Fruit fly (Drosophila melanogaster) whole organism, embryonic: ENCODE data around the gene asun.

Experiments
- Atf6 ChIP-seq: fragments of 200-800 bp; sonication (Bioruptor generic); IDR thresholded peaks from 2 replicates; pipeline ENCODE4 v1.3.6; 2022; ENCODE audit warnings: missing biosample characterization, missing genetic modification characterization
- Awh ChIP-seq: fragments of 200-800 bp; sonication (Bioruptor generic); IDR thresholded peaks from 2 replicates; pipeline ENCODE4, ENCODE4 v1.3.6; 2022; ENCODE audit warnings: missing biosample characterization, missing genetic modification characterization
- CG1024 ChIP-seq: fragments of 200-800 bp; sonication (Bioruptor generic); IDR thresholded peaks from 2 replicates; pipeline ENCODE4 v1.3.6; 2022; ENCODE audit warnings: missing biosample characterization, missing genetic modification characterization
- CG10366 ChIP-seq: fragments of 200-800 bp; sonication (Bioruptor generic); IDR thresholded peaks from 2 replicates; pipeline ENCODE4 v1.3.6; 2022; ENCODE audit warnings: missing biosample characterization, missing genetic modification characterization
- CG10462 ChIP-seq: fragments of 200-800 bp; sonication (Bioruptor generic); optimal IDR thresholded peaks from 2 replicates; lab custom pipeline; 2016; ENCODE audit warnings: missing biosample characterization, missing genetic modification characterization
- CG12659 ChIP-seq: fragments of 200-800 bp; sonication (Bioruptor generic); optimal IDR thresholded peaks from 3 replicates; lab custom pipeline; 2017; ENCODE audit warnings: mild to moderate bottlenecking, missing biosample characterization, missing genetic modification reagents, missing genetic modification characterization
- CG14050 ChIP-seq: fragments of 200-800 bp; sonication (Bioruptor generic); IDR thresholded peaks from 3 replicates; pipeline ENCODE4 v1.3.6; 2022; ENCODE audit warnings: missing biosample characterization, missing genetic modification characterization
- CG14965 ChIP-seq: fragments of 200-800 bp; sonication (Bioruptor generic); optimal IDR thresholded peaks from 2 replicates; lab custom pipeline; 2016; ENCODE audit warnings: missing biosample characterization, missing genetic modification characterization, borderline replicate concordance
- CG15514 ChIP-seq: fragments of 200-800 bp; sonication (Bioruptor generic); optimal IDR thresholded peaks from 3 replicates; lab custom pipeline; 2017; ENCODE audit warnings: missing biosample characterization, missing genetic modification characterization, mild to moderate bottlenecking, moderate library complexity, missing genetic modification reagents
- CG18599 ChIP-seq: fragments of 200-800 bp; sonication (Bioruptor generic); optimal IDR thresholded peaks from 3 replicates; lab custom pipeline; 2017; ENCODE audit warnings: missing biosample characterization, missing genetic modification characterization, mild to moderate bottlenecking, moderate library complexity, missing genetic modification reagents
- CG32767 ChIP-seq: fragments of 200-800 bp; sonication (Bioruptor generic); IDR thresholded peaks from 2 replicates; pipeline ENCODE4 v1.3.6; 2022; ENCODE audit warnings: missing biosample characterization, missing genetic modification characterization
- CG3726 ChIP-seq: fragments of 200-800 bp; sonication (Bioruptor generic); IDR thresholded peaks from 3 replicates; pipeline ENCODE4, ENCODE4 v1.3.6; 2022; ENCODE audit warnings: missing biosample characterization, missing genetic modification characterization
- CG4282 ChIP-seq: fragments of 200-800 bp; sonication (Bioruptor generic); optimal IDR thresholded peaks from 2 replicates; lab custom pipeline; 2016; ENCODE audit warnings: missing biosample characterization, missing genetic modification characterization
- CG43689 ChIP-seq: fragments of 200-800 bp; sonication (Bioruptor generic); IDR thresholded peaks from 2 replicates; pipeline ENCODE4 v1.3.6; 2022; ENCODE audit warnings: missing biosample characterization, missing genetic modification characterization
- CG4730 ChIP-seq: fragments of 200-800 bp; sonication (Bioruptor generic); IDR thresholded peaks from 2 replicates; pipeline ENCODE4 v1.3.6; 2022; ENCODE audit warnings: missing biosample characterization, missing genetic modification characterization
- CG7928 ChIP-seq: fragments of 200-800 bp; sonication (Bioruptor generic); optimal IDR thresholded peaks from 2 replicates; lab custom pipeline; 2017; ENCODE audit warnings: missing biosample characterization, mild to moderate bottlenecking, missing genetic modification characterization
- CG7963 ChIP-seq: fragments of 200-800 bp; sonication (Bioruptor generic); IDR thresholded peaks from 3 replicates; pipeline ENCODE4 v1.3.6; 2022; ENCODE audit warnings: missing biosample characterization, missing genetic modification characterization; ENCODE audit not compliant: partially characterized antibody
- CG8359 ChIP-seq: fragments of 200-800 bp; sonication (Bioruptor generic); optimal IDR thresholded peaks from 2 replicates; lab custom pipeline; 2017; ENCODE audit warnings: missing biosample characterization, mild to moderate bottlenecking, missing genetic modification characterization, borderline replicate concordance
- CHES-1-like ChIP-seq: fragments of 200-800 bp; sonication (Bioruptor generic); optimal IDR thresholded peaks from 2 replicates; lab custom pipeline; 2016; ENCODE audit warnings: missing biosample characterization, missing genetic modification characterization
- CkIIα-i1 ChIP-seq: fragments of 200-800 bp; sonication (Bioruptor generic); IDR thresholded peaks from 2 replicates; pipeline ENCODE4 v1.3.6; 2022; ENCODE audit warnings: missing biosample characterization, missing genetic modification characterization
- CoRest ChIP-seq: fragments of 200-800 bp; sonication (Bioruptor generic); optimal IDR thresholded peaks from 3 replicates; lab custom pipeline; 2018; ENCODE audit warnings: missing biosample characterization, mild to moderate bottlenecking, missing genetic modification characterization, moderate library complexity
- Dad ChIP-seq: fragments of 200-800 bp; sonication (Bioruptor generic); optimal IDR thresholded peaks from 3 replicates; lab custom pipeline; 2016; ENCODE audit warnings: missing biosample characterization, missing genetic modification characterization
- Doc2 ChIP-seq: fragments of 200-800 bp; sonication (Bioruptor generic); IDR thresholded peaks from 2 replicates; pipeline ENCODE4 v1.3.6; 2022; ENCODE audit warnings: missing biosample characterization, missing genetic modification characterization
- Fer3 ChIP-seq: fragments of 200-800 bp; sonication (Bioruptor generic); optimal IDR thresholded peaks from 2 replicates; lab custom pipeline; 2018; ENCODE audit warnings: missing biosample characterization, mild to moderate bottlenecking, missing genetic modification characterization, moderate library complexity
- HLH3B ChIP-seq: fragments of 200-800 bp; sonication (Bioruptor generic); IDR thresholded peaks from 2 replicates; pipeline ENCODE4 v1.3.6; 2022; ENCODE audit warnings: missing biosample characterization, missing genetic modification characterization
- HLHmδ ChIP-seq: fragments of 200-800 bp; sonication (Bioruptor generic); optimal IDR thresholded peaks from 2 replicates; lab custom pipeline; 2018; ENCODE audit warnings: missing biosample characterization, mild to moderate bottlenecking, missing genetic modification characterization, moderate library complexity
- Hmr ChIP-seq: fragments of 200-800 bp; sonication (Bioruptor generic); optimal IDR thresholded peaks from 3 replicates; lab custom pipeline; 2017; ENCODE audit warnings: mild to moderate bottlenecking, missing biosample characterization, missing genetic modification reagents, missing genetic modification characterization
- Hr3 ChIP-seq: fragments of 200-800 bp; sonication (Bioruptor generic); optimal IDR thresholded peaks from 3 replicates; lab custom pipeline; 2016; ENCODE audit warnings: missing biosample characterization, missing genetic modification characterization
- Hsf ChIP-seq: fragments of 200-800 bp; sonication (Bioruptor generic); optimal IDR thresholded peaks from 3 replicates; lab custom pipeline; 2016; ENCODE audit warnings: missing biosample characterization, missing genetic modification characterization
- YL-1 ChIP-seq: fragments of 200-800 bp; sonication (Bioruptor generic); optimal IDR thresholded peaks from 3 replicates; lab custom pipeline; 2017; ENCODE audit warnings: missing biosample characterization, mild to moderate bottlenecking, missing genetic modification characterization
- ara ChIP-seq: fragments of 200-800 bp; sonication (Bioruptor generic); IDR thresholded peaks from 2 replicates; pipeline ENCODE4 v1.3.6; 2022; ENCODE audit warnings: missing biosample characterization, missing genetic modification characterization
- bbx ChIP-seq: fragments of 200-800 bp; sonication (Bioruptor generic); IDR thresholded peaks from 2 replicates; pipeline ENCODE4 v1.3.6; 2022; ENCODE audit warnings: missing biosample characterization, missing genetic modification characterization; ENCODE audit not compliant: partially characterized antibody
- br ChIP-seq: fragments of >200 bp; optimal IDR thresholded peaks from 2 replicates; lab custom pipeline; 2017
- chm ChIP-seq: fragments of 200-800 bp; sonication (Bioruptor generic); IDR thresholded peaks from 2 replicates; pipeline ENCODE4 v1.3.6; 2022; ENCODE audit warnings: missing biosample characterization, missing genetic modification characterization
- cwo ChIP-seq: fragments of 200-800 bp; sonication (Bioruptor generic); optimal IDR thresholded peaks from 3 replicates; lab custom pipeline; 2017; ENCODE audit warnings: missing biosample characterization, missing genetic modification characterization, mild to moderate bottlenecking, moderate library complexity, missing genetic modification reagents
- dati ChIP-seq: fragments of 200-800 bp; sonication (Bioruptor generic); IDR thresholded peaks from 2 replicates; pipeline ENCODE4 v1.3.6; 2022; ENCODE audit warnings: missing biosample characterization, missing genetic modification characterization
- ems ChIP-seq: fragments of 200-800 bp; sonication (Bioruptor generic); optimal IDR thresholded peaks from 3 replicates; lab custom pipeline; 2016; ENCODE audit warnings: missing biosample characterization, missing genetic modification characterization
- eyg ChIP-seq: fragments of 200-800 bp; sonication (Bioruptor generic); optimal IDR thresholded peaks from 3 replicates; lab custom pipeline; 2016; ENCODE audit warnings: missing biosample characterization, missing genetic modification characterization
- ind ChIP-seq: fragments of 200-800 bp; sonication (Bioruptor generic); optimal IDR thresholded peaks from 3 replicates; lab custom pipeline; 2016; ENCODE audit warnings: missing biosample characterization, missing genetic modification characterization
- lilli ChIP-seq: fragments of 200-800 bp; sonication (Bioruptor generic); optimal IDR thresholded peaks from 3 replicates; lab custom pipeline; 2016; ENCODE audit warnings: missing biosample characterization, missing genetic modification characterization
- mld ChIP-seq: fragments of 200-800 bp; sonication (Bioruptor generic); IDR thresholded peaks from 3 replicates; pipeline ENCODE4 v1.3.6; 2022; ENCODE audit warnings: missing biosample characterization, missing genetic modification characterization; ENCODE audit not compliant: partially characterized antibody
- nerfin-2 ChIP-seq: fragments of 200-800 bp; sonication (Bioruptor generic); IDR thresholded peaks from 2 replicates; pipeline ENCODE4 v1.3.6; 2022; ENCODE audit warnings: missing biosample characterization, missing genetic modification characterization; ENCODE audit not compliant: partially characterized antibody
- odd ChIP-seq: fragments of 200-800 bp; sonication (Bioruptor generic); optimal IDR thresholded peaks from 2 replicates; lab custom pipeline; 2017; ENCODE audit warnings: missing biosample characterization, mild to moderate bottlenecking, missing genetic modification characterization
- pb ChIP-seq: fragments of 200-800 bp; sonication (Bioruptor generic); optimal IDR thresholded peaks from 3 replicates; lab custom pipeline; 2016; ENCODE audit warnings: missing biosample characterization, missing genetic modification characterization
- sd ChIP-seq: fragments of 200-800 bp; sonication (Bioruptor generic); optimal IDR thresholded peaks from 3 replicates; lab custom pipeline; 2018; ENCODE audit warnings: missing biosample characterization, mild to moderate bottlenecking, missing genetic modification characterization, moderate library complexity
- slbo ChIP-seq: fragments of 200-800 bp; sonication (Bioruptor generic); IDR thresholded peaks from 2 replicates; pipeline ENCODE4 v1.3.6; 2022; ENCODE audit warnings: missing biosample characterization, missing genetic modification characterization
- tap ChIP-seq: fragments of 200-800 bp; optimal IDR thresholded peaks from 3 replicates; lab custom pipeline; 2019; ENCODE audit warnings: missing biosample characterization, mild to moderate bottlenecking, missing genetic modification characterization, moderate library complexity
- unpg ChIP-seq: fragments of 200-800 bp; sonication (Bioruptor generic); optimal IDR thresholded peaks from 3 replicates; lab custom pipeline; 2018; ENCODE audit warnings: missing biosample characterization, mild to moderate bottlenecking, missing genetic modification characterization, moderate library complexity

asun gene

dm6 chr3R:16280003-16280998, 16.2 kb downstream of the asun start (continued):
- TF ChIP-seq CG15514 (GFP tag; lab: Kevin White, UChicago) = peak; percentile 94
- TF ChIP-seq tap = peak; percentile 100
- TF ChIP-seq CG8359 (GFP tag; lab: Kevin White, UChicago) = peak; percentile 95
- peak; percentile 99 for TF ChIP-seq CG4282 (GFP tag; lab: Kevin White, UChicago)
- TF ChIP-seq CkIIα-i1 (GFP tag; lab: Robert Waterston, UW) = peak; percentile 97; the same call in 1 of the 2 replicates
- TF ChIP-seq Hsf (GFP tag; lab: Kevin White, UChicago) = peak; percentile 100
- peak; percentile 100 for TF ChIP-seq HLH3B (GFP tag; lab: Robert Waterston, UW)
- peak; percentile 83 for TF ChIP-seq CG7928 (GFP tag; lab: Kevin White, UChicago)
- peak; percentile 100 for TF ChIP-seq CG14050 (GFP tag; lab: Robert Waterston, UW)
- no peak; the same call in 1 of the 2 replicates for TF ChIP-seq bbx (GFP tag; lab: Robert Waterston, UW)
- TF ChIP-seq Fer3 (tag; lab: Kevin White, UChicago) = peak; percentile 99
- TF ChIP-seq ind (GFP tag; lab: Kevin White, UChicago) = peak; percentile 99
- peak; percentile 27 for TF ChIP-seq HLHmδ (GFP tag; lab: Kevin White, UChicago)
- peak; percentile 99 for TF ChIP-seq chm (GFP tag; lab: Robert Waterston, UW)
- peak; percentile 99 for TF ChIP-seq CG4730 (GFP tag; lab: Robert Waterston, UW)
- peak; percentile 99 for TF ChIP-seq ems (GFP tag; lab: Kevin White, UChicago)
- peak; percentile 99; the same call in 1 of the 3 replicates for TF ChIP-seq CG3726
- TF ChIP-seq Dad (GFP tag; lab: Kevin White, UChicago) = peak; percentile 98
- TF ChIP-seq CG14965 (GFP tag; lab: Kevin White, UChicago) = peak; percentile 94
- peak; percentile 98 for TF ChIP-seq sd (tag; lab: Kevin White, UChicago)
- TF ChIP-seq CG10462 (GFP tag; lab: Kevin White, UChicago) = peak; percentile 99
- peak; percentile 99 for TF ChIP-seq Hmr (GFP tag; lab: Kevin White, UChicago)
- peak; percentile 100 for TF ChIP-seq Awh (GFP tag; lab: Robert Waterston, UW)
- peak; percentile 100 for TF ChIP-seq CG18599
- peak; percentile 100 for TF ChIP-seq CG10366 (GFP tag; lab: Robert Waterston, UW)
- peak; percentile 99 for TF ChIP-seq ara (GFP tag; lab: Robert Waterston, UW)
- TF ChIP-seq dati (GFP tag; lab: Robert Waterston, UW) = peak; percentile 99
- TF ChIP-seq CG12659 (GFP tag; lab: Kevin White, UChicago) = peak; percentile 100
- TF ChIP-seq CoRest = peak; percentile 100
- peak; percentile 100 for TF ChIP-seq Hr3 (GFP tag; lab: Kevin White, UChicago)
- peak; percentile 99 for TF ChIP-seq lilli (GFP tag; lab: Kevin White, UChicago)
- no peak for TF ChIP-seq mld
- TF ChIP-seq unpg (GFP tag; lab: Kevin White, UChicago) = peak; percentile 100
- TF ChIP-seq CG43689 (GFP tag; lab: Robert Waterston, UW) = peak; percentile 99
- peak; percentile 100 for TF ChIP-seq CHES-1-like (GFP tag; lab: Kevin White, UChicago)
- no peak for TF ChIP-seq CG7963 (GFP tag; lab: Robert Waterston, UW)
- TF ChIP-seq cwo (GFP tag; lab: Kevin White, UChicago) = peak; percentile 98
- peak; percentile 99 for TF ChIP-seq eyg (GFP tag; lab: Kevin White, UChicago)
- TF ChIP-seq CG32767 = peak; percentile 100
- peak; percentile 99 for TF ChIP-seq YL-1 (GFP tag; lab: Kevin White, UChicago)
- TF ChIP-seq br (lab: Kevin White, UChicago) = no peak
- no peak; the same call in 1 of the 2 replicates for TF ChIP-seq Doc2 (GFP tag; lab: Robert Waterston, UW)
- TF ChIP-seq Atf6 (GFP tag; lab: Robert Waterston, UW) = peak; percentile 99
- peak; percentile 99 for TF ChIP-seq pb
- peak; percentile 100 for TF ChIP-seq slbo
- peak; percentile 99 for TF ChIP-seq odd (GFP tag; lab: Kevin White, UChicago)
- 0 out of 2 replicates have a peak, but pooled peaks have one; percentile 28 for TF ChIP-seq nerfin-2 (GFP tag; lab: Robert Waterston, UW)
- peak; percentile 97 for TF ChIP-seq CG1024
